Worm (Caenorhabditis elegans): Measurements from ENCODE around the gene hif-1.

DNA sequence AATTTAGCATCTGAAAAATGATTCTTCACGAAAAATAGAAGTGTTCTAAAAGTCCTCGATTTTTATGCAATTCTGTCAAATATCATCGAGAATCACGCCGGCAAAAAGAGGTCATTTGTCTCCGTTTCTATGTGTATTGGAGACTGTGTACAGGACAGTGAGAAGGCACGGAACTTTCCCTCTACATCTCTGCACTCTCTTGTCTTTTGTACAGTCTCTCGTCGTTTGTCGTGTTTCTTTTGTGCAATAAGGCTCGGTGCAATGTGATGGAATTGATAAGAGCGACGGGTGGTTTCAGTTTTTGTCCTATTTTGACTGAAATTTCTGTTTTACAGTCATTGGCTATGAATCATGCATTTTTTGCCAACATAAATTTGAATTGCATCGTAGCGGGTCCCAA, 51.7 kb downstream of the hif-1 start:
- TF ChIP-seq flt-1 (GFP tag; IDR thresholded peaks at IDR 0.05): no peak
- no peak for TF ChIP-seq klf-2 (GFP tag; conservative IDR thresholded peaks at IDR 0.05)
- TF ChIP-seq med-1 (GFP tag; optimal IDR thresholded peaks at IDR 0.05; ENCODE audit: insufficient read depth): no peak
- TF ChIP-seq tab-1 (GFP tag; IDR thresholded peaks at IDR 0.05): no peak
- TF ChIP-seq T22C8.4 (GFP tag; IDR thresholded peaks at IDR 0.05): no peak

Measured in whole organism, midembryonic.